Worm (Caenorhabditis elegans): ENCODE measurements around the gene gmeb-1.
A peak's percentile ranks its signal among the peaks of the same experiment; 100 is the strongest.

The gmeb-1 gene

DNA sequence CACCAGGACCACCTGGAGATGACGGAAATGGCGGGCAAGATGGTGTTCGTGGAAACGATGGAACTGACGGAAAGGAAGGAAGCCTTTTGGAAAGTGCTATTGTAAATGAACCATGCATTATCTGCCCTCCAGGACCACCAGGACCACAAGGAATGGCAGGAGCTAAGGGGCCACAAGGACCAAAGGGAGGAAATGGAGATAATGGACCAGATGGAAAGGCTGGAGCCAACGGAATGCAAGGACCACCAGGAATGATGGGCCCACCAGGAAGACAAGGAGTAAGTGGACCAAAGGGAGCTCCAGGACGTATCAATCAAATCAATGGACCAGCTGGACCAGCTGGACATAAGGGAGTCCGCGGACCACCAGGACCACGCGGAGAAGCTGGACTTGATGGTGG, 4.4 kb downstream of the gmeb-1 start:
- TF ChIP-seq klf-2 (GFP tag; conservative IDR thresholded peaks at IDR 0.05) (no peak), med-1 (GFP tag; optimal IDR thresholded peaks at IDR 0.05; ENCODE audit: insufficient read depth) (no peak), tab-1 (GFP tag; IDR thresholded peaks at IDR 0.05) (no peak), ref-1 (GFP tag; conservative IDR thresholded peaks at IDR 0.05) (no peak), ztf-29 (GFP tag; IDR thresholded peaks at IDR 0.05) (no peak), cog-1 (tag; optimal IDR thresholded peaks at IDR 0.05) (no peak)

DNA sequence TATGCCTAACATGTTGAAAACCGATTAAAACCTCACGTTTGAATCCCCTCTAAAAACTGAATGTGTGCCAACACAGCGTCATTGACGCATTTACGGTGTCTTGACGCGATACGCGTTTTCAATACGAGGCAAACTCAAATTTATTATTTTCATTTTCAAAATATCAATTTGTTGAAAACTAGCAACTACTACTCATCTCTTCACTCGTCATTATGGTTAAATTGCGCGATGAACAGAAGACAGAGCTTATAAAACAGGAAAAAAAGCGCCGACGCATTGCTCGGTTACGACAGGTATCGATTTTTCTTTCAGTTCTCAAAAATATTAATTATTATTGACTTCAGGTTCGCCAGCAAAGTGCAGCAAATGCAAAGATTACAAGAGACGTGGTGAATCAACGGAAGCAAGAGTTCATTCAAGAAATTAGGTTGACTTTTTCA, 5.2 kb downstream of the gmeb-1 start, which contains the start of gene enee-1:
TSS of gene enee-1 (plus strand) at position 108 of the 440 bp plus-strand sequence.
- no peak for TF ChIP-seq med-1 (GFP tag; optimal IDR thresholded peaks at IDR 0.05; ENCODE audit: insufficient read depth)
- peak; percentile 26 for TF ChIP-seq cog-1 (tag; optimal IDR thresholded peaks at IDR 0.05)
- TF ChIP-seq ztf-23 (GFP tag; IDR thresholded peaks at IDR 0.05) = 0 out of 2 replicates have a peak, but pooled peaks have one; percentile 56

DNA sequence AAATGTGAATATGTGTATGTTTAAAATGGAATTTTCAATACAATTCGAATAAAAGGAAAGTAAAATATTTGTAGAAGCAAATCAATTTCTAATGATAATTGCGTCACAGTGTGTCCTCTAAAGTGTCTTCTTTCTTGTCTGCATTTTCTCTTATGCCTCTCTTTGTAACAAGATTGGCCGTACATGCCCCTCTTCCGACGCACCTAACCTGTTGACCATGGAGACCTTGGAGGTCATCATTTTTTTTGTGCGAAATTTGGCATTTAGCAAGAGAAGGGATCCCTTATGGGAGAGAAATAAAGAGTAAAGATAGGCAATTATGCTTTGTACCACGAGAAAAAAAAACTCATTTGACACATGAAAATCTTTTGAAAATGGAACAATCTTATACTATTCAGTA, 8.9 kb downstream of the gmeb-1 start, which contains the start of gene F23F1.4:
TSS of gene F23F1.4 (minus strand) at position 141 of the 400 bp plus-strand sequence.
- TF ChIP-seq ztf-29 (GFP tag; IDR thresholded peaks at IDR 0.05) = no peak
- no peak for TF ChIP-seq tab-1 (GFP tag; IDR thresholded peaks at IDR 0.05)
- no peak for TF ChIP-seq ref-1 (GFP tag; conservative IDR thresholded peaks at IDR 0.05)
- TF ChIP-seq med-1 (GFP tag; optimal IDR thresholded peaks at IDR 0.05; ENCODE audit: insufficient read depth) = no peak
- no peak for TF ChIP-seq cog-1 (tag; optimal IDR thresholded peaks at IDR 0.05)
- no peak for TF ChIP-seq flt-1 (GFP tag; IDR thresholded peaks at IDR 0.05)

DNA sequence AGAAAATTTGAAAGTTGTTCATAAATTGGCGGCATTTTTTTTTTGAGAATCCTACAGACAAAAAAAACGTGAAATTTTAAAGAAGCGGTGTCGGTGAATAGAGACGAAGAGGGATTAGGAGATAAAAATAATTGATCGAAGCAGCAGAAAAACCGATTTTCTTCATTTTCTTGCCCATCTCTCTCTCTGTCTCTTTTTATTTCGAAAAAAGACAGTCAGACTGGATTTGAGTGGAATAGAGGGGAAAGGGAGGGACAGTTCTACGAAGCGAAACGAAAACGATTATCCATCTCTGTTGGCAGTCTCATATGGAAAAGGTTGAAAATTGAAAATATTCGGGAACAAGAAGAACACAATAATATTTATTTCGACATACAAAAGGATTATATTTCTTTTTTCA, 10.2 kb downstream of the gmeb-1 start:
- TF ChIP-seq T22C8.4 (GFP tag; IDR thresholded peaks at IDR 0.05) = no peak
- no peak for TF ChIP-seq flt-1 (GFP tag; IDR thresholded peaks at IDR 0.05)
- no peak for TF ChIP-seq med-1 (GFP tag; optimal IDR thresholded peaks at IDR 0.05; ENCODE audit: insufficient read depth)
- no peak for TF ChIP-seq ztf-29 (GFP tag; IDR thresholded peaks at IDR 0.05)
- no peak for TF ChIP-seq ref-1 (GFP tag; conservative IDR thresholded peaks at IDR 0.05)
- TF ChIP-seq cog-1 (tag; optimal IDR thresholded peaks at IDR 0.05) = no peak
- no peak for TF ChIP-seq ztf-23 (GFP tag; IDR thresholded peaks at IDR 0.05)
- no peak for TF ChIP-seq tab-1 (GFP tag; IDR thresholded peaks at IDR 0.05)
- TF ChIP-seq klf-2 (GFP tag; conservative IDR thresholded peaks at IDR 0.05) = no peak

DNA sequence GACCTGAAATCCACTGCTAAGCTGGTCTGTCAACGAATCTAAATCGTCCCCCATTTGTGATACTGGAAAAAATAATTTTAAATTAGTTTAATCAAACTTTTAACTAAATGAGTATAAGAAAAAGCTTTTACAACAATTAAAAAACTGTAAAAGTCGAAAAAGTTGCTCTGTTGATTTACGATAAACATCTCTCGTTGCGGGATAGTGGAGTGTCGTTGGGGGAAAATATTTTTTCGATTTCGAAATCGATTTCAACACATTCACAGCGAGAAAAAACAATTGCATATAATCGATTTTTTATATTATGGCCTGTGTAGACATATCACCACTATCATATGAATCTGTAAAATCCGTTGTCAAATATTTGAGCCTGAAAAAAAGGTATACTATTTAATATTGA, 12.2 kb downstream of the gmeb-1 start, which contains the start of the genes F23F1.5 and fbxc-54:
TSS of gene F23F1.5 (minus strand) at position 64 of the 400 bp plus-strand sequence.
TSS of gene fbxc-54 (plus strand) at position 199 of the 400 bp plus-strand sequence.
- no peak for TF ChIP-seq T22C8.4 (GFP tag; IDR thresholded peaks at IDR 0.05)
- no peak for TF ChIP-seq ref-1 (GFP tag; conservative IDR thresholded peaks at IDR 0.05)
- TF ChIP-seq flt-1 (GFP tag; IDR thresholded peaks at IDR 0.05) = no peak
- TF ChIP-seq ztf-23 (GFP tag; IDR thresholded peaks at IDR 0.05) = no peak
- no peak for TF ChIP-seq klf-2 (GFP tag; conservative IDR thresholded peaks at IDR 0.05)
- no peak for TF ChIP-seq cog-1 (tag; optimal IDR thresholded peaks at IDR 0.05)
- TF ChIP-seq med-1 (GFP tag; optimal IDR thresholded peaks at IDR 0.05; ENCODE audit: insufficient read depth) = no peak
- no peak for TF ChIP-seq tab-1 (GFP tag; IDR thresholded peaks at IDR 0.05)
- TF ChIP-seq ztf-29 (GFP tag; IDR thresholded peaks at IDR 0.05) = no peak

DNA sequence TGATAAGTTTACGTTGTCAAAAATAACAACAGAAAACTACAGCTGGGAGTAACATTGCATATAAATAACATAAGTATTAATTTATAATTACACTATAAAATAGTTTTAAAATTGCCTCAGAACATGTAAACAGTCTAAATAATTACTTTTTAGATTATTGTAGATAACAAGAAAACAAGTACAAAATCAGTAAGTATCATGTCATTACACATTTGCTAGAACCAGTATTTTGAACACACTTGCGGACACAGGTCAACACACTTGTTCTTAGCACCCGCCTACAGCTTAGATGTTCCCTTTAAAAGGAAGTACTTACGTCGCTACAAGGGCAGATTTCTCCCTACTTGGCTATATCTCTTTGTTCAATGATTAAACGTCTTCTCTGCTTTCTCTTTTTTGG, 14.6 kb downstream of the gmeb-1 start, which contains the start of gene F23F1.2:
TSS of gene F23F1.2 (plus strand) at position 301 of the 400 bp plus-strand sequence.
- TF ChIP-seq med-1 (GFP tag; optimal IDR thresholded peaks at IDR 0.05; ENCODE audit: insufficient read depth) (no peak), T22C8.4 (GFP tag; IDR thresholded peaks at IDR 0.05) (no peak), ztf-29 (GFP tag; IDR thresholded peaks at IDR 0.05) (no peak), klf-2 (GFP tag; conservative IDR thresholded peaks at IDR 0.05) (no peak), ztf-23 (GFP tag; IDR thresholded peaks at IDR 0.05) (no peak), cog-1 (tag; optimal IDR thresholded peaks at IDR 0.05) (no peak), tab-1 (GFP tag; IDR thresholded peaks at IDR 0.05) (no peak), ref-1 (GFP tag; conservative IDR thresholded peaks at IDR 0.05) (no peak), flt-1 (GFP tag; IDR thresholded peaks at IDR 0.05) (no peak)

- no peak for TF ChIP-seq ztf-29 (GFP tag; IDR thresholded peaks at IDR 0.05)
- TF ChIP-seq klf-2 (GFP tag; conservative IDR thresholded peaks at IDR 0.05) = no peak
- TF ChIP-seq tab-1 (GFP tag; IDR thresholded peaks at IDR 0.05) = no peak
- no peak for TF ChIP-seq ztf-23 (GFP tag; IDR thresholded peaks at IDR 0.05)
- no peak for TF ChIP-seq med-1 (GFP tag; optimal IDR thresholded peaks at IDR 0.05; ENCODE audit: insufficient read depth)
- no peak for TF ChIP-seq flt-1 (GFP tag; IDR thresholded peaks at IDR 0.05)
- no peak for TF ChIP-seq cog-1 (tag; optimal IDR thresholded peaks at IDR 0.05)
- no peak for TF ChIP-seq T22C8.4 (GFP tag; IDR thresholded peaks at IDR 0.05)
- no peak for TF ChIP-seq ref-1 (GFP tag; conservative IDR thresholded peaks at IDR 0.05)
Observed at ce11 chrII:37213-37612, 17.9 kb downstream of the gmeb-1 start, which contains the start of gene F23F1.6. Gene F23F1.6, minus strand, starts transcription at chrII:37313.

ce11 chrII:39437-39836, 20.1 kb downstream of the gmeb-1 start, which contains the start of gene spp-24:
Gene spp-24, minus strand, starts transcription at chrII:39537.
- TF ChIP-seq T22C8.4 (GFP tag; IDR thresholded peaks at IDR 0.05) (no peak), ztf-29 (GFP tag; IDR thresholded peaks at IDR 0.05) (no peak)

ce11 chrII:41914-42313, 22.6 kb downstream of the gmeb-1 start, which contains the start of gene F23F1.10:
Gene F23F1.10, minus strand, starts transcription at chrII:41982.
- TF ChIP-seq klf-2 (GFP tag; conservative IDR thresholded peaks at IDR 0.05) (no peak), ztf-29 (GFP tag; IDR thresholded peaks at IDR 0.05) (no peak), T22C8.4 (GFP tag; IDR thresholded peaks at IDR 0.05) (no peak), flt-1 (GFP tag; IDR thresholded peaks at IDR 0.05) (no peak), ref-1 (GFP tag; conservative IDR thresholded peaks at IDR 0.05) (no peak), med-1 (GFP tag; optimal IDR thresholded peaks at IDR 0.05; ENCODE audit: insufficient read depth) (no peak), ztf-23 (GFP tag; IDR thresholded peaks at IDR 0.05) (no peak), tab-1 (GFP tag; IDR thresholded peaks at IDR 0.05) (no peak), cog-1 (tag; optimal IDR thresholded peaks at IDR 0.05) (no peak)

DNA sequence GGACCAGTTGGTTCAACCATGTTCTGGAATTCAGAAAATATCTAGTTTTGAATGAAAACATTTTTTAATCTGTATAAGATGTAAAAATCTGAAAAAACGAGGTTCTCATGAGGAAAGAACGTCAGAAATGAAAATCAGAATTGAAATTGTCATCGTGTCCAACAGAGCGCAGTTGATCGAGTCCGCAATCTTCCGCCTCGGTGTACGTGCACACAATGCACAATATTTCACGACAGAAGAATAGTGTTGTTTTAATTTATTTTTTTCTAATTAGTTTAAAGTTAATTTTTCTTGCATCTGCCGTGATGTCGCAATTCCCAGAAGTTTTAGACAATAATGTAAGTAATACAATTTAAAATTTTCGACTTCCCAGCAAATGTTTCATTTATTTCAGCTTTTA, 24.3 kb downstream of the gmeb-1 start, which contains the start of gene nfyc-1:
TSS of gene nfyc-1 (plus strand) at position 268 of the 400 bp plus-strand sequence.
- TF ChIP-seq tab-1 (GFP tag; IDR thresholded peaks at IDR 0.05) = no peak
- no peak for TF ChIP-seq flt-1 (GFP tag; IDR thresholded peaks at IDR 0.05)
- no peak for TF ChIP-seq med-1 (GFP tag; optimal IDR thresholded peaks at IDR 0.05; ENCODE audit: insufficient read depth)
- no peak for TF ChIP-seq T22C8.4 (GFP tag; IDR thresholded peaks at IDR 0.05)
